Fruit fly (Drosophila melanogaster) whole organism, larva: ENCODE data around the gene TkR86C.
A peak's percentile ranks its signal among the peaks of the same experiment; 100 is the strongest.

Experiments used
- noc ChIP-seq: fragments of 200-800 bp; sonication (Bioruptor generic); optimal IDR thresholded peaks from 3 replicates; lab custom pipeline; 2019; ENCODE audit warnings: missing biosample characterization, mild to moderate bottlenecking, missing genetic modification characterization, moderate library complexity

Gene TkR86C

DNA sequence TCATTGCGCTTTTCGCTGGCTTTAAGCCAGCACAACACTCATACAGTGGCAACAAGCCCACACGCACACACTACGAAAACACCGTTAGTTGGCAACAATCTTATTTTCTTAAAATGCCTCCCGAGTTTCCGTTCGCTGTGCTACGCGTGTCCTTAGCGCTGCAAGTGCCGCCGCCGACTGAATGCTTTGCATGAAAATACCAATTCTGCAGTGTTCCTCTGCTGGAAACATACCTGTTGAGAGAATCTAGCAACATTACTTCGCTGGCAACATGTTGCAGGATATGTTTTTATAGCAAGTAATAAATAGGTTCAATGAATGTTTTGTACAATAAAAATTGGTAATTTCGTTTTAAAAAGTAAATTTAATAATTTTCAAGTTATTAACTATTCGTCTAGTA lies at the start of gene TkR86C:
TSS of gene TkR86C (minus strand) at position 168 of the 400 bp plus-strand sequence.
- TF ChIP-seq noc (tag; lab: Kevin White, UChicago): no peak

DNA sequence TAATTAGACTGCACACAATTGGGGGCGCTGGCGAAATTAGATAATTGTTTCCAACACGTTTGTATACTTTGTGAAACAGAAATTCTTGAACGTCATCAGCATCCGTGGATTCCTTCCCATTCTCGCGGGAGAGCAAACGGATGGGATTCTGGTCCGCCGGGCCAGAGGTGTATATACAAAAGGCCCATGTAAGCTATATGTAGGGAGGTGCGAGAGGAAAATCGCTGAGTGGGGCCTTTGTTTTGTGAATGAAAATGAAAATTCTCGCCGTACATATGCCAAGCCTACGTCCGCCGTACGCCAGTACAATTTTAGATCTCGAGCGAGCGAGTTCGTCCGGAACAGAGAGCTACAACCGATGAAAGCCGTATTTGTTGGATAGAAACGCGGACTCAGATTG lies 41.6 kb upstream of the TkR86C start, which contains the start of gene CG14687:
TSS of gene CG14687 (plus strand) at position 301 of the 400 bp plus-strand sequence.
- no peak for TF ChIP-seq noc (tag; lab: Kevin White, UChicago)

DNA sequence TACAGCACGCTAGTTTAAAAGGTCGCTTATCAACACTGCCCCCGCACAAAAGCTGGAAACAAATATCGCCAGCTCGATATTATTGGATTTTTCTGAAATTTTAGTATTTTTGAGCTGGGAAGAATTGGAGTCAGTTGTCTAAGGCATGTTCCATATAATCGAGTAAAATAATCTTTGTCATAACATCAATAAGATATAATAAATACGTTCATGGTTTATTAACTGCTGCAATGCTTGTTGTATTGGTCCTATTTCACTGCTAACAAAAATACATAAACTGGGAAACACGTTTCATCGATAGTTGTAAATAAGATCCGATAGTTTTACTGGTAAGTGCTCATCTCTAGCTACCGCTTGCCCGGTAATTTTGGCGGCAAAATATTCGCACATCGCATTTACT lies 37.2 kb upstream of the TkR86C start, which contains the start of the genes Art1 and Mcm5:
TSS of gene Art1 (minus strand) at position 41 of the 400 bp plus-strand sequence.
TSS of gene Mcm5 (plus strand) at position 339 of the 400 bp plus-strand sequence.
- TF ChIP-seq noc (tag; lab: Kevin White, UChicago): peak; percentile 49

DNA sequence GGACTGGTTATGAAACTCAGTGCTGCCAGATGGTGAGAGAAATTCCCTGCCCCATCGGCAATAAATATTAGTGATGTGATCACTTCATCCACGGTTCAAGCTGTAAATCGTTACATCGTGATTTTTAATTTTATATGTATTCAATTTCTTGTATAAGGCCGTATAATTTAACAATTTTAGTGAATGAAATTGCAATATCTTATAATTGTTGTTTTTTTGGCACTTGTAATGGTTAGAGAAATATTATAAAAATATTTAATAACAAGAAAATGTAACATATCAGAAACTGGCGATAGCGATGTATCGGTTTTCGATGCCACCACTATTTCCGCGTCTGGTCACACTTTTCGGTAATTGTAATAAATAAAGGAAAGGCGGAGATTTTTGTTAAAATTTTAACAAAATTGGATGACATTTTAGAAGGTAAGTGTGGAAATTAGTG lies 33.1 kb upstream of the TkR86C start, which contains the start of the genes mRpL37 and Rbp1:
TSS of gene mRpL37 (minus strand) at position 35 of the 442 bp plus-strand sequence.
TSS of gene Rbp1 (plus strand) at position 326 of the 442 bp plus-strand sequence.
- peak; percentile 70 for TF ChIP-seq noc (tag; lab: Kevin White, UChicago)

DNA sequence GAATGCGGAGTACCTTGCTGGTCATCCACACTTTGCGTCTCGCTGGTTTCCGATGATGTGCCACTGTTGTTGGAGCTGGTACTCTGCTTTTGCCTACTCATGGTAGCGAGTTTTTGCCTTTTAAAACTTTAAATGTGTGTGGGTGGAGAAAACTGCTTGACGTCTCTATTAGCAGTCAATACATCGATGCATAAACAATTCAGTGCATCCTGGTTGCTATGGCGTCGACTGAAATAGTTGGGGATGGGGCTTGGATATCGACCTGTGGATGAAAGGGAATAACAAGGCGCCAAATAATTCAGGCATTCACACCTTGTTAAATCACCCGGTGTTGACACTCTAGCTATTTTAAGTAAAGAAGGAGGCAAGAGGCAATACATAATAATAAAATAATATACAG lies 31.1 kb upstream of the TkR86C start, which contains the start of gene CG42633:
TSS of gene CG42633 (minus strand) at position 101 of the 400 bp plus-strand sequence.
- TF ChIP-seq noc (tag; lab: Kevin White, UChicago): no peak

dm6 chr3R:10780161-10780560 lies 29.1 kb upstream of the TkR86C start:
- TF ChIP-seq noc (tag; lab: Kevin White, UChicago): no peak

DNA sequence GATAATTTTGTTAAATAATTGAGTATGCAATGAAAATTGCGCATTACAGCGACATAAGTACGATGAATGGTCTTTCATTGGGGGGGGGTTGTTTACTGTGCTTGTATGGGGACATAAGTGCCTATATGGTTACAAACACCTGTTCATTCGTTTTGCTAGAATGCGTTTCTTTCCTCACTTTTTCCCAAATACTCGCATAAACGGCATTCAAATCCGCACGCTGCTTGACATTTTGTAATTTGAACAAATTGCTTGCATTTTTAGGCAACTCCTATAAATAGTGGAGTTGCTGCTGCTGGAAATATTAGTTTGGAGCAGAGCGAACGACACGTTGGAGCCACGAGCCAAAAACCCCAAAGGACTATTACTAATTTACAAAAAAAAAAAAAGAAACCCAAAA lies 28.2 kb upstream of the TkR86C start, which contains the start of gene Desi:
TSS of gene Desi (plus strand) at position 301 of the 400 bp plus-strand sequence.
- TF ChIP-seq noc (tag; lab: Kevin White, UChicago): no peak

DNA sequence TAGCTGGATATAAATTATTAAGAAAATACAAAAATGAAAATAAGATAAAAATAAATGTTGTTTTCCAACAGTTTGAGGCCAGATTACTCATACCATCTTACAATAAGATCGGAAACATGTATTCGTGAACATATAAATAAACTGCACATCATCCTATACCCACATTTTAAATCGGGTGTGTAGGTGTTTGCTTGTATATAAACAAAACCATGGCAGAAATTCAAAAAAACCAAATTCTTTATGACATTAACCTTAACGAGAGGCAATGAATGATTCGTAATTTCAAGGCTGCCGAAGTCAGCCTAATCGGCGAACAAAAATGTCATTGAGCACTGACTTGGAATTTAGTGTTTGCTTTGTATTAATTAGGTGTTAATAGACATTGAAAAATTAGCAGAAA lies 27.1 kb upstream of the TkR86C start:
- no peak for TF ChIP-seq noc (tag; lab: Kevin White, UChicago)

- TF ChIP-seq noc (tag; lab: Kevin White, UChicago): no peak
Measured at dm6 chr3R:10777274-10777673, 26.2 kb upstream of the TkR86C start, which contains the start of the genes CG45076, CG45078 and fau. Gene CG45076, minus strand, starts transcription at chr3R:10777374. Gene CG45078, minus strand, starts transcription at chr3R:10777374. Gene fau, minus strand, starts transcription at chr3R:10777374.

dm6 chr3R:10776047-10776659 lies 25.1 kb upstream of the TkR86C start:
- TF ChIP-seq noc (tag; lab: Kevin White, UChicago): no peak

DNA sequence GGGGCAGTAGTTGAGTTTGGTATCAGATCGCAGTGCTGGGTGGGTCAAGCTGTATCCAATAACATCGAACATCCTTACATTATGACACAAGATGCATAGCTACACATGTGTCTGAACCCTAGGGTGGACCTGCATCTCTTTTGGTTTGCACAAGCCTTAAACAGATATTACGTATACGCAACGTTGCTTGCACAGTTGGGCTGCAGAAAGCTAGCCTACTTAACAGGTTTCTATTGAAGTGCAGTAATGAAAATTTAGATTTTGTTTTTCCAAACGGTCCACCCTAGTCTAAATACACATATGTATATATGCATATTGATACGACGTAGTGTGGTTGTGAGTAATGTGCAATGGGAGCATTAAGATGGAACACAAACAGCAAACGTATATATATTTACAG lies 24.2 kb upstream of the TkR86C start:
- no peak for TF ChIP-seq noc (tag; lab: Kevin White, UChicago)

- no peak for TF ChIP-seq noc (tag; lab: Kevin White, UChicago)
Measured at dm6 chr3R:10767526-10767925, 16.5 kb upstream of the TkR86C start, which contains the start of gene TfIIFbeta. Gene TfIIFbeta, minus strand, starts transcription at chr3R:10767804.

DNA sequence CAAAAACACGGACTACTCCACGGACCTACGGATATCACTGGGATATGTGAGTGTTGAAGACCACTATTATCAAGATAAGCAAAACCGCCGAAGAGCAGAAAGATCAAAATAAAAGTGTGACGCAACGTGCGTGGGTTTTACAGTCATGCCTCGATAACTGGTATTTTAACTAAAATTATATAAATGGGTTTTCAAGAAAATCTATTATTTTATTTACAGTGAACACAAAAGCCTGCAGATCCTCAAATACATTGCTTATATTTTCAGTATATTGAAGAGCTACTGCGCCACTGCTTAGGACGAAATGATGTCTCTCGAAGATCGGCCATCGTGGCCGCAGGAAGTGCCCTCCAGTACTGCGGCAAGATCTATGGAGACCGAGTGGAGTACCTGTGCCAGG lies 11.0 kb upstream of the TkR86C start:
- TF ChIP-seq noc (tag; lab: Kevin White, UChicago): no peak

DNA sequence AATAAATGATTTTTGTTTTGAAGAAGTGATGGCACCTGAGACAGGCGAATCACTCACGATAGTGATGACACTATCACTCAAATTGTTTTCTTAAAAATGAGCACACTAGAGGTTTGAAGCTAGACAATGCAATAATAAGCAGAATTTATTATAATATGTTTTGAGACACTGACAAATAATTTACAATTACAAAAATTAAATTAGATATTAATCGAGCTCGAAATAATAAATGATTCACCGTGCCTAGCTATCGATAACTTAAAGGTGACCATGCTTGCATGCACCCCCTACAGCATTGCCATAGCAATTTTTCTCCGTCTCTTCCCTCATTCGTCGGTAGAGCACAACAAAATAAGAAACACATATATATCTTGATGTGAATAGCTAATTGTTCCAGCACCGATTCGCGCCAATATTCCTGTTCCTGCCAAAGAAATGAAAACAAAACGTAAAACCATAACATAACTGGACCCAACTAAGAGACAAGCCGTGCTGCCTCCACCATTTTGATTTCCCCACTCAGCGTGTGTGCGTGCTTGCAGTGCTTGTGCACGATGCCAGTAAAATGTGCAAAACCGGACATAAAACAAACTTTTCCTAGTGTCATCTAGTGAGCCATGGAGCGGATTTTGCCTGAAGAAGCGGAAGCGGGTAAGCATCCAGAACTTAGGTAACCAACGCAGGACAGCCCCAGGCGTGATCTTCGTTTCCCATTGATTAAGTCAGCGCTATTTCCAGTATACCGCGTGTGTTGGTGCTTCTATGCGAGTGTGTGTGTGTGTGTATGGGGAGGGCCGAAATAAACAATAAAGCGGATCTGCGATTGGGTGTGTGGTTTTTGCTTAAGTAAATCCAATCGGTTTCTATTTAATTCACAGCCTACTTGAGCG lies 10.2 kb upstream of the TkR86C start, which contains the start of the genes MED7 and Cap-H2:
TSS of gene MED7 (minus strand) at position 67 of the 890 bp plus-strand sequence.
TSS of gene Cap-H2 (plus strand) at position 345 of the 890 bp plus-strand sequence.
- peak; percentile 54 for TF ChIP-seq noc (tag; lab: Kevin White, UChicago)

DNA sequence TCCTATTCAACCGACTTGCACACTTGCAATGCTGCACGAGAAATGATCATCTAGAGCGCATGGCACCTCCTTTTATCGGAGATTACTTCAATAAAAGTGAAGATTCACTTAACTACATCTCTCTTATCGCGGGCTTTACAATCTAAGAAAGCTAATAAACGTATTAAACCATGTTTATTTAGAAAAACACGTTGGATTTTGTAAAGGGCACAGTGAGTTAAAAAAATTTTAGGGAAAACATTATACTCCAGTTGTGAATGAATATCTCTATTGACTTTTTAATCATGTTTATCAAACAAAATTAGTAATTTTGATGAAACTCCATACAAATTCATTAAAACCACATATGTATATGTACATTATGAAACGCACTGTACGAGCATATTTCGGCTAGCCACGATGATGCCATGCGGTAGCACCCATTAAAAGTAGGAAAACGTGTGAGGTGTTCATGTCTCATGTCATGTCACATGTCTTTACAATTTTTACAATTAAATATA lies 8.4 kb upstream of the TkR86C start, which contains the start of gene CG31272:
TSS of gene CG31272 (minus strand) at position 51 of the 500 bp plus-strand sequence.
- TF ChIP-seq noc (tag; lab: Kevin White, UChicago): no peak
